Worm (Caenorhabditis elegans) whole organism, L1 larva: ENCODE measurements around the gene EEED8.14.
A peak's percentile ranks its signal among the peaks of the same experiment; 100 is the strongest.

Experiments used
- C04F5.9 ChIP-seq: sonication (generic microtip); optimal IDR thresholded peaks from 2 replicates; lab custom pipeline; 2016; ENCODE audit warnings: missing genetic modification characterization, missing compliant biosample characterization
- C34B4.2 ChIP-seq: sonication (generic microtip); optimal IDR thresholded peaks from 2 replicates; lab custom pipeline; 2017; ENCODE audit warnings: mild to moderate bottlenecking, missing genetic modification characterization, missing compliant biosample characterization
- Y116A8C.19 ChIP-seq: sonication (generic microtip); optimal IDR thresholded peaks from 2 replicates; lab custom pipeline; 2016; ENCODE audit warnings: missing compliant biosample characterization, missing genetic modification characterization, borderline replicate concordance
- aha-1 ChIP-seq: fragments of 150-350 bp; optimal IDR thresholded peaks from 2 replicates; lab custom pipeline; 2014; ENCODE audit warnings: missing biosample characterization, missing genetic modification characterization
- ama-1 ChIP-seq: fragments of 150-350 bp; optimal IDR thresholded peaks from 2 replicates; lab custom pipeline; 2014
- blmp-1 ChIP-seq: fragments of 150-350 bp; optimal IDR thresholded peaks from 2 replicates; lab custom pipeline; 2014; ENCODE audit warnings: missing biosample characterization, missing genetic modification characterization
- ceh-82 ChIP-seq, 3 experiments: fragments of 150-350 bp in 1 of 3; sonication (generic microtip) in 2 of 3; optimal IDR thresholded peaks; 2 replicates each; lab custom pipeline; 2014 to 2017; ENCODE audit warnings: missing biosample characterization in 3 of 3, missing genetic modification characterization in 3 of 3
- ceh-88 ChIP-seq: fragments of 200-800 bp; sonication (Bioruptor generic); IDR thresholded peaks from 2 replicates; pipeline ENCODE4 v1.3.6; 2022; ENCODE audit warnings: missing genetic modification characterization, missing compliant biosample characterization
- ceh-90 ChIP-seq: sonication (generic microtip); optimal IDR thresholded peaks from 2 replicates; lab custom pipeline; 2016; ENCODE audit warnings: missing genetic modification characterization, missing compliant biosample characterization
- dpl-1 ChIP-seq, 3 experiments: fragments of 150-350 bp in 2 of 3; sonication (generic microtip) in 1 of 3; optimal IDR thresholded peaks; 2 replicates each; lab custom pipeline; 2014 to 2017; ENCODE audit warnings: missing biosample characterization in 3 of 3, missing genetic modification characterization in 3 of 3, missing genetic modification reagents in 3 of 3
- dsc-1 ChIP-seq: sonication (generic microtip); optimal IDR thresholded peaks from 2 replicates; lab custom pipeline; 2016; ENCODE audit warnings: mild to moderate bottlenecking, missing genetic modification characterization, missing compliant biosample characterization
- efl-1 ChIP-seq, 4 experiments: fragments of 150-350 bp; optimal IDR thresholded peaks in 3 of 4; peaks in 1 of 4; 1 replicate in 1 of 4; 2 replicates in 3 of 4; lab custom pipeline; 2014; ENCODE audit warnings: missing biosample characterization in 2 of 4, missing genetic modification characterization in 2 of 4, missing genetic modification reagents in 2 of 4
- elt-3 ChIP-seq, 6 experiments: fragments of 150-350 bp in 1 of 6; sonication (generic microtip); optimal IDR thresholded peaks; 2 replicates each; lab custom pipeline; 2017 to 2018; ENCODE audit warnings: missing biosample characterization in 6 of 6, missing genetic modification characterization in 6 of 6, inconsistent platforms in 1 of 6
- ets-5 ChIP-seq: fragments of 200-800 bp; sonication (Bioruptor generic); IDR thresholded peaks from 2 replicates; pipeline ENCODE4 v1.3.6; 2022; ENCODE audit warnings: missing genetic modification characterization, missing compliant biosample characterization
- fkh-10 ChIP-seq: sonication (generic microtip); optimal IDR thresholded peaks from 2 replicates; lab custom pipeline; 2017; ENCODE audit warnings: missing biosample characterization, missing genetic modification reagents, missing genetic modification characterization
- fkh-8 ChIP-seq: sonication (generic microtip); optimal IDR thresholded peaks from 2 replicates; lab custom pipeline; 2016; ENCODE audit warnings: mild to moderate bottlenecking, missing genetic modification characterization, missing compliant biosample characterization
- fos-1 ChIP-seq: fragments of 150-350 bp; optimal IDR thresholded peaks from 2 replicates; lab custom pipeline; 2014; ENCODE audit warnings: missing biosample characterization, missing genetic modification characterization
- grh-1 ChIP-seq: fragments of 200-800 bp; sonication (Bioruptor generic); IDR thresholded peaks from 2 replicates; pipeline ENCODE4 v1.3.6; 2022; ENCODE audit warnings: missing genetic modification reagents, missing genetic modification characterization, missing compliant biosample characterization
- isw-1 ChIP-seq: fragments of 200-800 bp; sonication (Bioruptor generic); IDR thresholded peaks from 2 replicates; pipeline ENCODE4 v1.3.6; 2022; ENCODE audit warnings: missing genetic modification characterization, missing compliant biosample characterization
- jun-1 ChIP-seq: fragments of 150-350 bp; optimal IDR thresholded peaks from 2 replicates; lab custom pipeline; 2014; ENCODE audit warnings: missing biosample characterization, missing genetic modification reagents, missing genetic modification characterization
- lin-14 ChIP-seq: fragments of 200-800 bp; sonication (Bioruptor generic); optimal IDR thresholded peaks from 2 replicates; lab custom pipeline; 2018; ENCODE audit warnings: mild to moderate bottlenecking, missing genetic modification characterization, moderate library complexity, missing compliant biosample characterization
- lin-39 ChIP-seq: fragments of 150-350 bp; optimal IDR thresholded peaks from 2 replicates; lab custom pipeline; 2014; ENCODE audit warnings: missing biosample characterization, missing genetic modification reagents, missing genetic modification characterization
- nhr-84 ChIP-seq: sonication (generic microtip); optimal IDR thresholded peaks from 2 replicates; lab custom pipeline; 2017; ENCODE audit warnings: missing biosample characterization, missing genetic modification characterization
- nhr-90 ChIP-seq: sonication (generic microtip); optimal IDR thresholded peaks from 2 replicates; lab custom pipeline; 2016; ENCODE audit warnings: mild to moderate bottlenecking, missing genetic modification characterization, missing compliant biosample characterization; ENCODE audit not compliant: poor library complexity
- pag-3 ChIP-seq: sonication (generic microtip); optimal IDR thresholded peaks from 2 replicates; lab custom pipeline; 2017; ENCODE audit warnings: missing genetic modification characterization, mild to moderate bottlenecking, missing compliant biosample characterization, antibody characterized with exemption, borderline replicate concordance; ENCODE audit not compliant: insufficient read depth
- pax-3 ChIP-seq: fragments of 200-800 bp; sonication (Bioruptor generic); optimal IDR thresholded peaks from 2 replicates; lab custom pipeline; 2018; ENCODE audit warnings: mild to moderate bottlenecking, missing genetic modification characterization, moderate library complexity, missing compliant biosample characterization
- pqm-1 ChIP-seq: sonication (generic microtip); optimal IDR thresholded peaks from 3 replicates; lab custom pipeline; 2017; ENCODE audit warnings: missing biosample characterization, missing genetic modification characterization
- rnt-1 ChIP-seq: sonication (generic microtip); optimal IDR thresholded peaks from 2 replicates; lab custom pipeline; 2016; ENCODE audit warnings: mild to moderate bottlenecking, missing genetic modification characterization, moderate library complexity, missing compliant biosample characterization
- skn-1 ChIP-seq: fragments of 150-350 bp; optimal IDR thresholded peaks from 2 replicates; lab custom pipeline; 2014; ENCODE audit warnings: missing biosample characterization, missing genetic modification characterization
- snpc-4 ChIP-seq: fragments of 150-350 bp; optimal IDR thresholded peaks from 2 replicates; lab custom pipeline; 2014; ENCODE audit warnings: missing biosample characterization, missing genetic modification characterization
- snu-23 ChIP-seq: sonication (generic microtip); optimal IDR thresholded peaks from 2 replicates; lab custom pipeline; 2016; ENCODE audit warnings: missing genetic modification characterization, missing compliant biosample characterization
- sptf-1 ChIP-seq: fragments of 150-350 bp; optimal IDR thresholded peaks from 2 replicates; lab custom pipeline; 2014; ENCODE audit warnings: missing biosample characterization, missing genetic modification characterization
- unc-98 ChIP-seq: fragments of 200-800 bp; sonication (Bioruptor generic); IDR thresholded peaks from 2 replicates; pipeline ENCODE4 v1.3.6; 2022; ENCODE audit warnings: missing genetic modification characterization, missing compliant biosample characterization
- vab-15 ChIP-seq: sonication (generic microtip); optimal IDR thresholded peaks from 2 replicates; lab custom pipeline; 2017; ENCODE audit warnings: missing genotype, mild to moderate bottlenecking, missing genetic modification characterization, missing compliant biosample characterization
- xbp-1 ChIP-seq: sonication (generic microtip); optimal IDR thresholded peaks from 2 replicates; lab custom pipeline; 2016; ENCODE audit warnings: missing genetic modification characterization, missing compliant biosample characterization
- zag-1 ChIP-seq: fragments of 150-350 bp; optimal IDR thresholded peaks from 2 replicates; lab custom pipeline; 2014; ENCODE audit warnings: missing biosample characterization, missing genetic modification characterization
- ztf-11 ChIP-seq, 2 experiments: sonication (generic microtip); optimal IDR thresholded peaks; 2 replicates each; lab custom pipeline; 2016 to 2017; ENCODE audit warnings: missing genetic modification characterization in 2 of 2, missing biosample characterization in 1 of 2, missing compliant biosample characterization in 1 of 2

Gene EEED8.14

DNA sequence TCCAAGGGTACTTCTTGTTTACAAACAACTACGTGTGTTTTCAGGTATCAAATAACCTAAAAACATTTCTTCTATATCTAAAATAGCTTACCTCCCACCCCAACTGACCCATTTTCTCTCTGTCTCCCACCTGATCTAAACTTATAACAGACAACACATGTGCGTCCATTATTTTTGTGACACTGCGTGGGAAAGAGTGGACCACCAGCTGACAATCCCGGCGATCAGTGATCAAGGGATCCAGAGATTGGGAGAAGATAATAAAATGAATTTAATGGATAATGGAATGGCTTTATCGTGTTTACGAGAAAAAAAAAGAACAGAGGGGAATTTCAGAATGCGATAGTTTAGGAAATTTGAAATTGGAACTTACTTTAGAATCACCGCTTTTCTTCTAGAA, 35.4 kb upstream of the EEED8.14 start (continued):
- peak; percentile 59 for TF ChIP-seq lin-14
- TF ChIP-seq fos-1 (tag; lab: Kevin White, UChicago), result no peak
- peak; percentile 72 for TF ChIP-seq rnt-1 (tag; lab: Kevin White, UChicago)
- TF ChIP-seq lin-39 (tag; lab: Kevin White, UChicago), result no peak
- TF ChIP-seq ceh-88 (GFP tag; lab: Robert Waterston, UW), result no peak
- TF ChIP-seq dsc-1, result peak; percentile 32

DNA sequence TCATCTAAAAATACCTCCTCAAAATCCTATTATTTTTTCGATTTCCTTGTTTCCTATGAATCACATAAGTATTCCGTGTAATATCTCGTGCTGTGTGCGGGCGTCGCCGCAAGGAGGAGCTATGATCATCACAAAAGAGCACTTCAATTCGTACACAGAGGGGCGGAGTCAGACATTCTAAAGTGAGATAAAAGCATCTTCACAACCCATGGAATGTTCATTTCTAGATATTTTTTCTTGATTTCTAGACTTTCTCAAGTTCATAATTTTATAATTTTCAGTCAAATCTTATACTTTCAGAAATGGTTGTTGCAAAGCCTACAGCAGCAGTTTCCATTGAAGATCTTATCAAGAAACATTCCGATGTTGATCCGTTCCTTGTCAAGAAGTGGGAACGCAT, 33.5 kb upstream of the EEED8.14 start, which contains the start of gene cex-1:
TSS of gene cex-1 (plus strand) at position 301 of the 400 bp plus-strand sequence.
- TF ChIP-seq fkh-8 (tag; lab: Kevin White, UChicago), result no peak
- no peak for TF ChIP-seq C04F5.9 (tag; lab: Kevin White, UChicago)
- TF ChIP-seq C34B4.2, result no peak
- TF ChIP-seq unc-98 (GFP tag; lab: Robert Waterston, UW), result no peak
- no peak for TF ChIP-seq sptf-1 (tag; lab: Kevin White, UChicago)
- no peak for TF ChIP-seq jun-1 (tag; lab: Kevin White, UChicago)

DNA sequence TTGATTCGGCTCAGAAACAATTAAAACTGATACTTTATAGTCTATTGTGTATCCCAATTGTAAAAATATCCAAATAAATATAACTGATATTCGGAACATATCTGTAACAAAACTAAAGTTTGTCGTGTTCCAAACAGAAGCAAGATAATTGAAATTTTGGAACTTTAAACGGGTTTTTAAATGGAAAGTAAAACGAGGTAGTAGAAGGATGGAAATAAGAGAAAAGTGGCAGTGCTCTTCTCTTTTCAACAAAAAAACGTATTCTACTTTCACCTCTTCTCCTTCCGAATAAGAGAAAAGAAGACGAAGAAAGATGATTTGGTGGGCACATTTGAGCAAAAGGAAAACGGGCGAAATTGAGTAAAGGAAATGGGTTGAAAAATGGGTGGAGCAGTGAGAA, 32.7 kb upstream of the EEED8.14 start, which contains the start of gene nmr-1:
TSS of gene nmr-1 (minus strand) at position 101 of the 400 bp plus-strand sequence.
- no peak for TF ChIP-seq Y116A8C.19
- TF ChIP-seq efl-1 (optimal IDR thresholded peaks at IDR 0.05; lab: Kevin White, UChicago), result no peak
- TF ChIP-seq efl-1 (GFP tag; optimal IDR thresholded peaks at IDR 0.05 in 1 of 2; lab: Kevin White, UChicago), result no peak
- TF ChIP-seq ceh-88 (GFP tag; lab: Robert Waterston, UW), result no peak
- TF ChIP-seq snu-23 (GFP tag; lab: Kevin White, UChicago), result no peak
- TF ChIP-seq ceh-90 (tag; lab: Kevin White, UChicago), result no peak
- no peak for TF ChIP-seq ets-5
- no peak for TF ChIP-seq zag-1 (tag; lab: Kevin White, UChicago)
- TF ChIP-seq grh-1 (GFP tag; lab: Robert Waterston, UW), result no peak
- no peak for TF ChIP-seq dpl-1 (GFP tag; optimal IDR thresholded peaks at IDR 0.05; lab: Kevin White, UChicago)
- no peak for TF ChIP-seq elt-3 (tag; optimal IDR thresholded peaks at IDR 0.05; lab: Kevin White, UChicago)
- TF ChIP-seq blmp-1 (tag; lab: Kevin White, UChicago), result no peak
- TF ChIP-seq ama-1 (lab: Kevin White, UChicago), result no peak
- TF ChIP-seq nhr-84 (tag; lab: Kevin White, UChicago), result no peak
- TF ChIP-seq ztf-11 (tag; optimal IDR thresholded peaks at IDR 0.05; lab: Kevin White, UChicago), result no peak
- TF ChIP-seq pag-3 (tag; lab: Kevin White, UChicago), result no peak
- no peak for TF ChIP-seq unc-98 (GFP tag; lab: Robert Waterston, UW)

DNA sequence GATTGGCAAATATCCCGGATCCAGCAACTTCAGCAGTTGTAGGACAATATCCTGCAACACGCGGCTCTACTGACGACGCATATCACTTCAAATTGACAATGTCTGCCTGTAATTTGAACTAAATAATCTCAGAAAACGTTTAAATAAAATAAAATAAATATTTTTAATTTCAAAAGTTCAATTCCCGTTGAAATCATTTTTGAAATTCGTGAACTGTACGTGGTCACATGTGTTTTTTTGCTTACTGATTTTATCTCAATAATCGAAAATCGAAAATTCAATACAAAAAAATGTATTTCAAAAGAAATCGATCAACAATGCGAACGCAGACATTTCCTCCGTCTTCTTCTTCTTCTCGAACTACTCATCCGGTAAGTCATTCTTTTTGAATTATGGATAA, 23.7 kb upstream of the EEED8.14 start, which contains the start of gene F07F6.1:
TSS of gene F07F6.1 (plus strand) at position 301 of the 400 bp plus-strand sequence.
- TF ChIP-seq lin-14 (no peak), snu-23 (GFP tag; lab: Kevin White, UChicago) (no peak), xbp-1 (tag; lab: Kevin White, UChicago) (no peak), skn-1 (no peak), aha-1 (tag; lab: Kevin White, UChicago) (no peak), nhr-90 (tag; lab: Kevin White, UChicago) (no peak)

DNA sequence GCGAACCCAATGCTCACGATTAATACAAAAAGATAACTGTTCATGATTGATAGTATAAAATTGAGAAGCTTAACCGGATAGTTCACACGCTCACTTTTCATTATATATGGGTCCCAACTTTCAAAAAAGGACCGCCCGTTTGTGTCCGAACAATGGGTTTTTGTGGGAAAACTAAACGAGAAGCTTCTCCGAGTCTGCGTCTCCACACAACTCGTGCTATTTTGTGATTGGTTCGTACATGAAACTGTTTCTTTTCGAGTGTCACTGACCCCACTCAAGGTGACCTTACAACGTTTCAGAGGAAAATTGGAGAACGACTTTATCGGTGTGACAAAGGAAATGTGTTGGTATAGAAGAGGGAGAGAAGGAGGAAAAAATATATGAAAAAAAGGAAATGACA, 23.0 kb upstream of the EEED8.14 start, which contains the start of gene dct-5:
TSS of gene dct-5 (minus strand) at position 101 of the 400 bp plus-strand sequence.
- TF ChIP-seq snu-23 (GFP tag; lab: Kevin White, UChicago) (no peak), Y116A8C.19 (no peak), isw-1 (GFP tag; lab: Robert Waterston, UW) (no peak), fkh-10 (GFP tag; lab: Kevin White, UChicago) (no peak), vab-15 (no peak), pqm-1 (tag; lab: Kevin White, UChicago) (no peak), snpc-4 (no peak), pax-3 (tag; lab: Kevin White, UChicago) (no peak), ceh-82 (tag; optimal IDR thresholded peaks at IDR 0.05; lab: Kevin White, UChicago) (no peak)
